Worm (Caenorhabditis elegans) whole organism, L4 larva: ENCODE results near the gene R160.10.

ENCODE experiments used
- F10B5.3 ChIP-seq: sonication (generic microtip); optimal IDR thresholded peaks from 2 replicates; lab custom pipeline; 2016; ENCODE audit warnings: mild to moderate bottlenecking, missing genetic modification characterization, missing compliant biosample characterization
- F26F4.8 ChIP-seq: fragments of 200-800 bp; sonication (Bioruptor generic); conservative IDR thresholded peaks from 2 replicates; pipeline ENCODE4 v1.3.6; 2022; ENCODE audit warnings: missing genetic modification characterization, missing compliant biosample characterization
- F44E2.7 ChIP-seq: fragments of 200-800 bp; sonication (Bioruptor generic); IDR thresholded peaks from 2 replicates; pipeline ENCODE4 v2.1.2; 2022; ENCODE audit warnings: missing genetic modification characterization, missing compliant biosample characterization
- T20F7.1 ChIP-seq: fragments of 200-800 bp; sonication (Bioruptor generic); optimal IDR thresholded peaks from 2 replicates; lab custom pipeline; 2018; ENCODE audit warnings: mild to moderate bottlenecking, missing genetic modification characterization, missing compliant biosample characterization
- Y48G9A.11 ChIP-seq: fragments of 200-800 bp; sonication (Bioruptor generic); IDR thresholded peaks from 2 replicates; pipeline ENCODE4 v1.3.6; 2022; ENCODE audit warnings: missing genetic modification reagents, missing genetic modification characterization, missing compliant biosample characterization
- Y5F2A.4 ChIP-seq: fragments of 200-800 bp; sonication (Bioruptor generic); optimal IDR thresholded peaks from 2 replicates; lab custom pipeline; 2018; ENCODE audit warnings: mild to moderate bottlenecking, missing genetic modification characterization, missing compliant biosample characterization
- Y75B8A.6 ChIP-seq: fragments of 200-800 bp; sonication (Bioruptor generic); IDR thresholded peaks from 2 replicates; pipeline ENCODE4 v1.3.6; 2022; ENCODE audit warnings: missing genetic modification reagents, missing genetic modification characterization, missing compliant biosample characterization
- ZK337.2 ChIP-seq: fragments of 200-800 bp; sonication (Bioruptor generic); IDR thresholded peaks from 2 replicates; pipeline ENCODE4 v1.3.6; 2022; ENCODE audit warnings: missing genetic modification reagents, missing genetic modification characterization, missing compliant biosample characterization
- aly-2 ChIP-seq: sonication (generic microtip); optimal IDR thresholded peaks from 2 replicates; lab custom pipeline; 2018; ENCODE audit warnings: missing biosample characterization, missing genetic modification characterization
- ceh-32 ChIP-seq: sonication (generic microtip); optimal IDR thresholded peaks from 2 replicates; lab custom pipeline; 2016; ENCODE audit warnings: mild to moderate bottlenecking, missing genetic modification characterization, missing compliant biosample characterization; ENCODE audit not compliant: poor library complexity
- ceh-62 ChIP-seq: sonication (generic microtip); optimal IDR thresholded peaks from 2 replicates; lab custom pipeline; 2017; ENCODE audit warnings: missing biosample characterization, missing genetic modification characterization
- ctbp-1 ChIP-seq: fragments of 200-800 bp; sonication (Bioruptor generic); IDR thresholded peaks from 2 replicates; pipeline ENCODE4 v1.3.6; 2022; ENCODE audit warnings: missing genetic modification reagents, missing genetic modification characterization, missing compliant biosample characterization
- daf-16 ChIP-seq, 3 experiments: sonication (generic microtip); optimal IDR thresholded peaks; 2 replicates each; lab custom pipeline; 2016 to 2017; ENCODE audit warnings: missing genetic modification characterization in 3 of 3, missing genetic modification reagents in 3 of 3, mild to moderate bottlenecking in 2 of 3, missing compliant biosample characterization in 2 of 3, missing biosample characterization in 1 of 3, moderate library complexity in 1 of 3
- daf-19 ChIP-seq: fragments of 200-800 bp; sonication (Bioruptor generic); conservative IDR thresholded peaks from 2 replicates; pipeline ENCODE4 v1.3.6; 2022; ENCODE audit warnings: missing genetic modification characterization, missing compliant biosample characterization
- daf-8 ChIP-seq: fragments of 200-800 bp; sonication (Bioruptor generic); IDR thresholded peaks from 2 replicates; pipeline ENCODE4 v1.3.6; 2022; ENCODE audit warnings: missing genetic modification characterization, missing compliant biosample characterization
- dmd-8 ChIP-seq: fragments of 200-800 bp; sonication (Bioruptor generic); IDR thresholded peaks from 2 replicates; pipeline ENCODE4 v1.3.6; 2022; ENCODE audit warnings: missing genetic modification characterization, missing compliant biosample characterization
- dpl-1 ChIP-seq: fragments of 150-350 bp; optimal IDR thresholded peaks from 2 replicates; lab custom pipeline; 2014; ENCODE audit warnings: missing biosample characterization, missing genetic modification reagents, missing genetic modification characterization
- dve-1 ChIP-seq: sonication (generic microtip); optimal IDR thresholded peaks from 2 replicates; lab custom pipeline; 2017; ENCODE audit warnings: antibody characterized with exemption, mild to moderate bottlenecking, missing genetic modification characterization, missing compliant biosample characterization; ENCODE audit not compliant: insufficient read depth
- egl-27 ChIP-seq: sonication (generic microtip); optimal IDR thresholded peaks from 3 replicates; lab custom pipeline; 2017; ENCODE audit warnings: missing biosample characterization, missing genetic modification reagents, missing genetic modification characterization
- egl-43 ChIP-seq: fragments of 200-800 bp; sonication (Bioruptor generic); IDR thresholded peaks from 2 replicates; pipeline ENCODE4 v1.3.6; 2022; ENCODE audit warnings: missing genetic modification reagents, missing genetic modification characterization, missing compliant biosample characterization
- hlh-30 ChIP-seq: sonication (generic microtip); optimal IDR thresholded peaks from 2 replicates; lab custom pipeline; 2017; ENCODE audit warnings: antibody characterized with exemption, mild to moderate bottlenecking, missing genetic modification characterization, missing compliant biosample characterization; ENCODE audit not compliant: insufficient read depth
- hmg-1.1 ChIP-seq: fragments of 200-800 bp; sonication (Bioruptor generic); IDR thresholded peaks from 2 replicates; pipeline ENCODE4 v1.3.6; 2022; ENCODE audit warnings: missing genetic modification reagents, missing genetic modification characterization, missing compliant biosample characterization
- lim-7 ChIP-seq: fragments of 200-800 bp; sonication (Bioruptor generic); IDR thresholded peaks from 2 replicates; pipeline ENCODE4 v1.3.6; 2022; ENCODE audit warnings: missing genetic modification characterization, missing compliant biosample characterization
- lin-15B ChIP-seq: fragments of 150-350 bp; sonication (generic microtip); optimal IDR thresholded peaks from 3 replicates; lab custom pipeline; 2014; ENCODE audit warnings: missing biosample characterization, missing genetic modification characterization
- lin-38 ChIP-seq: fragments of 200-800 bp; sonication (Bioruptor generic); IDR thresholded peaks from 2 replicates; pipeline ENCODE4 v1.3.6; 2022; ENCODE audit warnings: missing genetic modification reagents, missing genetic modification characterization, missing compliant biosample characterization
- mdl-1 ChIP-seq, 2 experiments: fragments of 150-350 bp in 1 of 2; sonication (generic microtip) in 1 of 2; optimal IDR thresholded peaks; 2 replicates each; lab custom pipeline; 2014 to 2017; ENCODE audit warnings: missing biosample characterization in 2 of 2, missing genetic modification characterization in 2 of 2
- mdt-29 ChIP-seq: fragments of 200-800 bp; sonication (Bioruptor generic); IDR thresholded peaks from 2 replicates; pipeline ENCODE4 v1.3.6; 2022; ENCODE audit warnings: missing genetic modification reagents, missing genetic modification characterization, missing compliant biosample characterization
- mxl-2 ChIP-seq: fragments of 200-800 bp; sonication (Bioruptor generic); conservative IDR thresholded peaks from 2 replicates; pipeline ENCODE4 v1.3.6; 2022; ENCODE audit warnings: missing genetic modification reagents, missing genetic modification characterization, missing compliant biosample characterization
- mxl-3 ChIP-seq: fragments of 200-800 bp; sonication (Bioruptor generic); optimal IDR thresholded peaks from 2 replicates; lab custom pipeline; 2018; ENCODE audit warnings: mild to moderate bottlenecking, missing genetic modification characterization, missing compliant biosample characterization
- nhr-11 ChIP-seq: fragments of 150-350 bp; optimal IDR thresholded peaks from 2 replicates; lab custom pipeline; 2014; ENCODE audit warnings: missing biosample characterization, missing genetic modification characterization
- nhr-237 ChIP-seq: sonication (generic microtip); optimal IDR thresholded peaks from 2 replicates; lab custom pipeline; 2017; ENCODE audit warnings: missing biosample characterization, missing genetic modification characterization
- nhr-28 ChIP-seq: fragments of 150-350 bp; optimal IDR thresholded peaks from 2 replicates; lab custom pipeline; 2014; ENCODE audit warnings: missing biosample characterization, missing genetic modification characterization
- nhr-42 ChIP-seq: fragments of 200-800 bp; sonication (Bioruptor generic); IDR thresholded peaks from 2 replicates; pipeline ENCODE4 v1.3.6; 2022; ENCODE audit warnings: missing genetic modification characterization, missing compliant biosample characterization
- nhr-48 ChIP-seq: sonication (generic microtip); optimal IDR thresholded peaks from 2 replicates; lab custom pipeline; 2016; ENCODE audit warnings: mild to moderate bottlenecking, missing genetic modification characterization, missing compliant biosample characterization
- set-16 ChIP-seq: fragments of 200-800 bp; sonication (Bioruptor generic); IDR thresholded peaks from 2 replicates; pipeline ENCODE4 v1.3.6; 2022; ENCODE audit warnings: missing genetic modification reagents, missing genetic modification characterization, missing compliant biosample characterization
- snpc-4 ChIP-seq: fragments of 150-350 bp; optimal IDR thresholded peaks from 2 replicates; lab custom pipeline; 2014; ENCODE audit warnings: missing biosample characterization, missing genetic modification characterization
- spr-1 ChIP-seq: sonication (generic microtip); optimal IDR thresholded peaks from 2 replicates; lab custom pipeline; 2016; ENCODE audit warnings: mild to moderate bottlenecking, missing genetic modification characterization, missing compliant biosample characterization
- unc-130 ChIP-seq: sonication (generic microtip); optimal IDR thresholded peaks from 2 replicates; lab custom pipeline; 2016; ENCODE audit warnings: missing genetic modification reagents, missing genetic modification characterization, missing compliant biosample characterization
- unc-39 ChIP-seq: sonication (generic microtip); optimal IDR thresholded peaks from 2 replicates; lab custom pipeline; 2017; ENCODE audit warnings: missing biosample characterization, missing genetic modification characterization
- unc-62 ChIP-seq, 3 experiments: fragments of 150-350 bp in 1 of 3; sonication (generic microtip); optimal IDR thresholded peaks in 2 of 3; peaks in 1 of 3; 1 replicate in 1 of 3; 2 replicates in 2 of 3; lab custom pipeline; 2014 to 2017; ENCODE audit warnings: missing biosample characterization in 3 of 3, missing genetic modification characterization in 3 of 3, missing genetic modification reagents in 3 of 3, missing genotype in 1 of 3
- vab-7 ChIP-seq: fragments of 200-800 bp; sonication (Bioruptor generic); IDR thresholded peaks from 2 replicates; pipeline ENCODE4 v1.3.6; 2022; ENCODE audit warnings: missing genetic modification reagents, missing genetic modification characterization, missing compliant biosample characterization
- zag-1 ChIP-seq: fragments of 150-350 bp; optimal IDR thresholded peaks from 2 replicates; lab custom pipeline; 2014; ENCODE audit warnings: missing biosample characterization, missing genetic modification characterization
- zip-11 ChIP-seq: fragments of 200-800 bp; sonication (Bioruptor generic); IDR thresholded peaks from 2 replicates; pipeline ENCODE4 v1.3.6; 2022; ENCODE audit warnings: missing genetic modification characterization, missing compliant biosample characterization
- ztf-11 ChIP-seq: fragments of 150-350 bp; optimal IDR thresholded peaks from 2 replicates; lab custom pipeline; 2014; ENCODE audit warnings: missing biosample characterization, missing genetic modification characterization

The R160.10 gene

DNA sequence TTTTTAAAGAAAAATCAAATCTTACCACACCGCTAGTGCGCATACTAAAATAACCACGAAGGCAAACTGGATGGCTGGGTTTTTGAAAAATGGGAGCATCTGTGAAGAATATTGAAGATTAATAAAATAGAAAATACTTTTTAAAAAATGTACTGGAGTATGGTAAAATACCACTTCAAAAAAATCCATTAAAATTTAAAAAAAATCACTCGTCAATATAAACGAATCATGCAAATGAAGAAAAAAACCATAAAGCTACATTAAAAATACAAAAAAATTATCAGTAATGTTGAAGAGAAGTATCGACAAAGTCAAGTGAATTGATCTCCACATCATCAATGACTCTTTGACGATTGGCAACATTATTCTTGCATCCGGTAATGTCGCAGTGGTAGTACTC lies 3.4 kb upstream of the R160.10 start, which contains the start of gene R160.5:
R160.5 (minus strand) TSS at position 101 of the 400 bp plus-strand sequence.
- TF ChIP-seq zip-11 = no peak
- no peak for TF ChIP-seq nhr-48 (tag; lab: Kevin White, UChicago)
- TF ChIP-seq egl-27 = no peak
- no peak for TF ChIP-seq hmg-1.1 (GFP tag; lab: Robert Waterston, UW)
- no peak for TF ChIP-seq ceh-62 (tag; lab: Kevin White, UChicago)
- TF ChIP-seq lin-15B (tag; lab: Kevin White, UChicago) = no peak
- no peak for TF ChIP-seq ztf-11 (tag; lab: Kevin White, UChicago)
- TF ChIP-seq F10B5.3 = no peak
- TF ChIP-seq nhr-42 = no peak
- no peak for TF ChIP-seq snpc-4
- no peak for TF ChIP-seq hlh-30
- TF ChIP-seq, all 104 proteins: peak for 0

DNA sequence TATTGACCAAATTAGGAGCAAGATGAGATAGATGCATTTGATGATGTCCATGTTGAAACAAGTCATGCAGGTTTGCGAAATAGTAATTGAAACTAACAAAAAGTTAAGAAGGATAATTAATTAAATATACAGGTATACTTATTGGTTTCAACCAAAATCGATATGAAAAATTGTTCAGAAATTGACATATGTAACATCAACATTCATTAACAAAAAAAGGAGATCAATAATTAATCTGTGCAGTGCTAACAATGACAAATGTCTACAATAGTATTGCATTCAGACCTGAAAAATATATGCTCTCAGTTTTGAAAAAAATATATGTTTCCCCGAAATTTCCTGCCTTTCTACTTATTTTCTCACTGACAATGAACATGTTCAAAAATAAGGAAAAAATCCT lies 1.5 kb upstream of the R160.10 start, which contains the start of gene R160.4:
R160.4 (minus strand) TSS at position 101 of the 400 bp plus-strand sequence.
- no peak for TF ChIP-seq F44E2.7
- TF ChIP-seq dve-1 (tag; lab: Kevin White, UChicago) = no peak
- TF ChIP-seq egl-43 = no peak
- TF ChIP-seq ceh-32 (tag; lab: Kevin White, UChicago) = no peak
- TF ChIP-seq snpc-4 = no peak
- TF ChIP-seq nhr-11 = no peak
- TF ChIP-seq ceh-62 (tag; lab: Kevin White, UChicago) = no peak
- no peak for TF ChIP-seq zag-1 (tag; lab: Kevin White, UChicago)
- TF ChIP-seq set-16 (GFP tag; lab: Robert Waterston, UW) = no peak
- TF ChIP-seq, all 104 proteins: peak for 0

DNA sequence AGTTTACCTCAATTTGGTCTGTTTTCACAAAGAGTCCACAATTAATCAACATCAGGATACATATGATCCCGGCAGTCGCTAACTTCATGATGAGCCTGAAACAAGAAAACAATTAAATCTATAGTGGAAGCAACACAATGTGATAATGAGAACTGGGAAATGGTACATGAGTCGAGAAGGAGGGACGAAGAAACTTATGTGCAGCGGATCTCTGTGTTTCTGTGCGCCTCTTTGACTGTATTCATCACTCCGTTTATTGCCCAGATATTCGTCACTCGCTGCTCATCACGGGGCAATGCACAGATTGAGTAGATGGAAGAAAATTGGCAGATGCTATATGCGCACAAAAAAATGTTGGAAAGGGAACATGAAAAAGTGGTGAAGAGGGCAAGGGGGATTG lies 1.1 kb downstream of the R160.10 start, which contains the start of gene R160.3:
R160.3 (minus strand) TSS at position 101 of the 400 bp plus-strand sequence.
- TF ChIP-seq nhr-48 (tag; lab: Kevin White, UChicago) (no peak), Y75B8A.6 (GFP tag; lab: Robert Waterston, UW) (no peak), snpc-4 (no peak), mdl-1 (tag; optimal IDR thresholded peaks at IDR 0.05; lab: Kevin White, UChicago) (no peak), aly-2 (no peak), dmd-8 (GFP tag; lab: Robert Waterston, UW) (no peak), Y48G9A.11 (GFP tag; lab: Robert Waterston, UW) (no peak), F26F4.8 (GFP tag; lab: Robert Waterston, UW) (no peak), zag-1 (tag; lab: Kevin White, UChicago) (no peak), T20F7.1 (GFP tag; lab: Kevin White, UChicago) (no peak), mxl-3 (no peak), unc-130 (GFP tag; lab: Kevin White, UChicago) (no peak)
- TF ChIP-seq, all 104 proteins: peak for 0

DNA sequence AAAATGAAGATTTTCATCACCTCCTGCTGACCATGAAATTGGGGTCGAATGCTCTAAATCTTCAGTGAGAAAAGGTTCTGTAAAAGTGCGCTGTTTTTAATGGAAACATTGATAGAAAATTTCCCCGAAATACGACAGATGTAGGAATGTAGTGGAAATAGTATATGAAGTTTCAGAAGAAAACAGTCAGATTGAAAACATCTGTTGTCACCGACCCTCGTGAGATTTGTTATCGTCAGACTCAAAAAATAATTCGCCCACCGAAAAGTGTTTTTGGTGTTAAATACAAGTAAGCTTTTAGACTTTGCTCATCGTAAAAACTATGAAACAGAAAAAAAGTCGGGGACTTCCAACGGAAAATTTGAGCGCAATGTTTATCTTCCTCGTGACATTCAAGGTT lies 2.4 kb downstream of the R160.10 start, which contains the start of gene F14H12.8:
F14H12.8 (minus strand) TSS at position 101 of the 400 bp plus-strand sequence.
- no peak for TF ChIP-seq Y5F2A.4 (GFP tag; lab: Kevin White, UChicago)
- no peak for TF ChIP-seq nhr-48 (tag; lab: Kevin White, UChicago)
- TF ChIP-seq daf-16 (GFP tag; optimal IDR thresholded peaks at IDR 0.05; lab: Kevin White, UChicago) = no peak
- TF ChIP-seq daf-16 (tag; optimal IDR thresholded peaks at IDR 0.05; lab: Kevin White, UChicago) = no peak
- TF ChIP-seq snpc-4 = no peak

DNA sequence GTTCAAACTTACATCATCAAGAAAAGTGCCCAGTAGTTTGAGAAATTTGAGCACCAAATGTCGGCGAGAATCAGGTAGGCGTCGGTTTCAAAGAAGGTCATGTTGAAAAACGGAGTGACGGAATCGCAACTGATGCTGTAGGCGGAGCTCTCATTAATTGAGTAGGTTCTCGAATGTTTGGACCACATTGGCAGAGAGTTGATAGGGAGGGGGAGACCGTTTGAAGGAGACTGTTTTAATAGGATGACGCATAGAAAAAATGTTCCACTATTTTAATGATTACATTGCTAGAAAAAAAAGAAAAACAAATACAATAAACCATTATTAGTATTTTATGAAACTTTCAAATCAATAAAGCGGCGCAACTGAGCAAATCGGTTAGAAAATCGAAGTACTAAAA lies 4.1 kb downstream of the R160.10 start, which contains the start of gene F14H12.17:
F14H12.17 (minus strand) TSS at position 101 of the 400 bp plus-strand sequence.
- no peak for TF ChIP-seq daf-8 (GFP tag; lab: Robert Waterston, UW)
- TF ChIP-seq lim-7 (GFP tag; lab: Robert Waterston, UW) = no peak
- TF ChIP-seq nhr-237 (tag; lab: Kevin White, UChicago) = no peak
- TF ChIP-seq daf-19 = no peak
- TF ChIP-seq mxl-2 (GFP tag; lab: Robert Waterston, UW) = no peak
- no peak for TF ChIP-seq unc-62 (GFP tag; optimal IDR thresholded peaks at IDR 0.05 in 1 of 2; lab: Kevin White, UChicago)
- TF ChIP-seq unc-62 (tag; optimal IDR thresholded peaks at IDR 0.05; lab: Kevin White, UChicago) = no peak
- no peak for TF ChIP-seq ctbp-1 (GFP tag; lab: Robert Waterston, UW)
- no peak for TF ChIP-seq unc-39 (tag; lab: Kevin White, UChicago)
- no peak for TF ChIP-seq nhr-28 (tag; lab: Kevin White, UChicago)
- no peak for TF ChIP-seq T20F7.1 (GFP tag; lab: Kevin White, UChicago)
- no peak for TF ChIP-seq nhr-42
- no peak for TF ChIP-seq vab-7 (GFP tag; lab: Robert Waterston, UW)
- no peak for TF ChIP-seq mdt-29
- no peak for TF ChIP-seq spr-1
- TF ChIP-seq lin-38 (GFP tag; lab: Robert Waterston, UW) = no peak
- TF ChIP-seq snpc-4 = no peak
- TF ChIP-seq dpl-1 (GFP tag; lab: Kevin White, UChicago) = no peak
- no peak for TF ChIP-seq ZK337.2 (GFP tag; lab: Robert Waterston, UW)
